Worm (Caenorhabditis elegans) whole organism, mixed stage, embryonic: Measurements from ENCODE around the gene cyp-25A2.

Experiments
- elt-3 ChIP-seq: fragments of 150-350 bp; optimal IDR thresholded peaks from 2 replicates; lab custom pipeline; 2014; ENCODE audit warnings: missing biosample characterization, missing genetic modification characterization
- unc-62 ChIP-seq: fragments of 150-350 bp; optimal IDR thresholded peaks from 2 replicates; lab custom pipeline; 2014; ENCODE audit warnings: missing biosample characterization, missing genetic modification reagents, missing genetic modification characterization

DNA sequence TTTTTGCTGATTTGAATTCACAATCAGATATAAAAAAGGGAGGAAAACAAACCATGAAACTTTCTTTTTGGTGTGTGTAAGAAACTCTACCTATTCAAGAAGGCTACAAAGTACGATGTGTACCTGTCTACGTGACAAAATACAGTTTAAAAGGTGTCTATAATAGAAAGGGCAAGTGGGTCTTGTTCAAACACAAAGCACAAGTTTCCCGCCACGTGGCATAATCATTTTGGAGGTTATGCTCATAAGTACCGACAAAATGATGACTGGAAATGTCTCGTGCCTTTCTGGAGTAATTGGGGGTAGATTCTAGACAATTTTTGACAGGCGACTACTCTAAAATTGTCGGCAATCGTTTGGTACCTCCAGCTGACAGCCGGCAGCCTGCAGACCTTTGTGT, 39.9 kb downstream of the cyp-25A2 start:
- TF ChIP-seq unc-62 (no peak), elt-3 (tag; lab: Kevin White, UChicago) (no peak)
